Worm (Caenorhabditis elegans) whole organism, L1 larva: Measurements from ENCODE around the gene F08G5.3.

Experiments used
- C34B4.2 ChIP-seq: sonication (generic microtip); optimal IDR thresholded peaks from 2 replicates; lab custom pipeline; 2017; ENCODE audit warnings: mild to moderate bottlenecking, missing genetic modification characterization, missing compliant biosample characterization
- Y116A8C.19 ChIP-seq: sonication (generic microtip); optimal IDR thresholded peaks from 2 replicates; lab custom pipeline; 2016; ENCODE audit warnings: missing compliant biosample characterization, missing genetic modification characterization, borderline replicate concordance
- aha-1 ChIP-seq: fragments of 150-350 bp; optimal IDR thresholded peaks from 2 replicates; lab custom pipeline; 2014; ENCODE audit warnings: missing biosample characterization, missing genetic modification characterization
- alr-1 ChIP-seq: fragments of 200-800 bp; sonication (Bioruptor generic); optimal IDR thresholded peaks from 2 replicates; lab custom pipeline; 2018; ENCODE audit warnings: borderline replicate concordance, mild to moderate bottlenecking, missing genetic modification characterization, missing compliant biosample characterization
- blmp-1 ChIP-seq: fragments of 150-350 bp; optimal IDR thresholded peaks from 2 replicates; lab custom pipeline; 2014; ENCODE audit warnings: missing biosample characterization, missing genetic modification characterization
- ceh-8 ChIP-seq: fragments of 200-800 bp; sonication (Bioruptor generic); optimal IDR thresholded peaks from 2 replicates; lab custom pipeline; 2018; ENCODE audit warnings: mild to moderate bottlenecking, missing genetic modification characterization, moderate library complexity, missing compliant biosample characterization
- ceh-82 ChIP-seq, 3 experiments: fragments of 150-350 bp in 1 of 3; sonication (generic microtip) in 2 of 3; optimal IDR thresholded peaks; 2 replicates each; lab custom pipeline; 2014 to 2017; ENCODE audit warnings: missing biosample characterization in 3 of 3, missing genetic modification characterization in 3 of 3
- ceh-88 ChIP-seq: fragments of 200-800 bp; sonication (Bioruptor generic); IDR thresholded peaks from 2 replicates; pipeline ENCODE4 v1.3.6; 2022; ENCODE audit warnings: missing genetic modification characterization, missing compliant biosample characterization
- dpl-1 ChIP-seq, 3 experiments: fragments of 150-350 bp in 2 of 3; sonication (generic microtip) in 1 of 3; optimal IDR thresholded peaks; 2 replicates each; lab custom pipeline; 2014 to 2017; ENCODE audit warnings: missing biosample characterization in 3 of 3, missing genetic modification characterization in 3 of 3, missing genetic modification reagents in 3 of 3
- efl-1 ChIP-seq, 4 experiments: fragments of 150-350 bp; optimal IDR thresholded peaks in 3 of 4; peaks in 1 of 4; 1 replicate in 1 of 4; 2 replicates in 3 of 4; lab custom pipeline; 2014; ENCODE audit warnings: missing biosample characterization in 2 of 4, missing genetic modification characterization in 2 of 4, missing genetic modification reagents in 2 of 4
- efl-3 ChIP-seq: fragments of 200-800 bp; sonication (Bioruptor generic); optimal IDR thresholded peaks from 2 replicates; lab custom pipeline; 2018; ENCODE audit warnings: mild to moderate bottlenecking, missing genetic modification characterization, missing compliant biosample characterization
- egl-27 ChIP-seq, 2 experiments: fragments of 150-350 bp in 1 of 2; sonication (generic microtip); optimal IDR thresholded peaks; 3 replicates each; lab custom pipeline; 2017 to 2018; ENCODE audit warnings: missing biosample characterization in 2 of 2, missing genetic modification characterization in 2 of 2, missing genetic modification reagents in 2 of 2
- ets-5 ChIP-seq: fragments of 200-800 bp; sonication (Bioruptor generic); IDR thresholded peaks from 2 replicates; pipeline ENCODE4 v1.3.6; 2022; ENCODE audit warnings: missing genetic modification characterization, missing compliant biosample characterization
- fkh-4 ChIP-seq: sonication (generic microtip); optimal IDR thresholded peaks from 2 replicates; lab custom pipeline; 2016; ENCODE audit warnings: missing compliant biosample characterization, missing genetic modification characterization, borderline replicate concordance
- hlh-17 ChIP-seq: fragments of 200-800 bp; sonication (Bioruptor generic); optimal IDR thresholded peaks from 2 replicates; lab custom pipeline; 2018; ENCODE audit warnings: missing genetic modification characterization, mild to moderate bottlenecking, missing compliant biosample characterization, moderate library complexity, borderline replicate concordance
- hlh-4 ChIP-seq: sonication (generic microtip); optimal IDR thresholded peaks from 2 replicates; lab custom pipeline; 2016; ENCODE audit warnings: mild to moderate bottlenecking, missing genetic modification characterization, missing compliant biosample characterization
- hpl-2 ChIP-seq: fragments of 150-350 bp; optimal IDR thresholded peaks from 2 replicates; lab custom pipeline; 2014; ENCODE audit warnings: missing biosample characterization, missing genetic modification reagents, missing genetic modification characterization
- lin-13 ChIP-seq: fragments of 150-350 bp; optimal IDR thresholded peaks from 2 replicates; lab custom pipeline; 2014; ENCODE audit warnings: missing biosample characterization, missing genetic modification reagents, missing genetic modification characterization
- lin-14 ChIP-seq: fragments of 200-800 bp; sonication (Bioruptor generic); optimal IDR thresholded peaks from 2 replicates; lab custom pipeline; 2018; ENCODE audit warnings: mild to moderate bottlenecking, missing genetic modification characterization, moderate library complexity, missing compliant biosample characterization
- lir-3 ChIP-seq: sonication (generic microtip); optimal IDR thresholded peaks from 2 replicates; lab custom pipeline; 2016; ENCODE audit warnings: mild to moderate bottlenecking, missing genetic modification characterization, moderate library complexity, missing compliant biosample characterization; ENCODE audit not compliant: poor library complexity
- lsy-2 ChIP-seq, 2 experiments: fragments of 150-350 bp; optimal IDR thresholded peaks; 2 replicates each; lab custom pipeline; 2014; ENCODE audit warnings: missing biosample characterization in 2 of 2, missing genetic modification characterization in 2 of 2
- nhr-12 ChIP-seq: sonication (generic microtip); optimal IDR thresholded peaks from 2 replicates; lab custom pipeline; 2017; ENCODE audit warnings: missing biosample characterization, missing genetic modification characterization
- nhr-47 ChIP-seq: sonication (generic microtip); optimal IDR thresholded peaks from 2 replicates; lab custom pipeline; 2016; ENCODE audit warnings: mild to moderate bottlenecking, missing genetic modification characterization, moderate library complexity, missing compliant biosample characterization
- nhr-71 ChIP-seq: sonication (generic microtip); optimal IDR thresholded peaks from 2 replicates; lab custom pipeline; 2016; ENCODE audit warnings: mild to moderate bottlenecking, missing genetic modification characterization, moderate library complexity, missing compliant biosample characterization
- rnt-1 ChIP-seq: sonication (generic microtip); optimal IDR thresholded peaks from 2 replicates; lab custom pipeline; 2016; ENCODE audit warnings: mild to moderate bottlenecking, missing genetic modification characterization, moderate library complexity, missing compliant biosample characterization
- skn-1 ChIP-seq: fragments of 150-350 bp; optimal IDR thresholded peaks from 2 replicates; lab custom pipeline; 2014; ENCODE audit warnings: missing biosample characterization, missing genetic modification characterization
- sox-4 ChIP-seq: sonication (generic microtip); optimal IDR thresholded peaks from 2 replicates; lab custom pipeline; 2016; ENCODE audit warnings: missing genetic modification characterization, missing compliant biosample characterization
- sup-37 ChIP-seq: fragments of 200-800 bp; sonication (Bioruptor generic); optimal IDR thresholded peaks from 2 replicates; lab custom pipeline; 2018; ENCODE audit warnings: mild to moderate bottlenecking, missing genetic modification characterization, missing compliant biosample characterization
- tbx-2 ChIP-seq: sonication (generic microtip); optimal IDR thresholded peaks from 2 replicates; lab custom pipeline; 2016; ENCODE audit warnings: missing genetic modification characterization, missing compliant biosample characterization
- tlp-1 ChIP-seq: fragments of 150-350 bp; optimal IDR thresholded peaks from 2 replicates; lab custom pipeline; 2014; ENCODE audit warnings: missing biosample characterization, missing genetic modification characterization
- unc-130 ChIP-seq: fragments of 150-350 bp; optimal IDR thresholded peaks from 2 replicates; lab custom pipeline; 2017; ENCODE audit warnings: missing biosample characterization, missing genetic modification characterization, inconsistent platforms
- unc-30 ChIP-seq: sonication (generic microtip); optimal IDR thresholded peaks from 2 replicates; lab custom pipeline; 2017; ENCODE audit warnings: missing biosample characterization, missing genetic modification characterization
- unc-62 ChIP-seq: fragments of 150-350 bp; optimal IDR thresholded peaks from 2 replicates; lab custom pipeline; 2014; ENCODE audit warnings: missing biosample characterization, missing genetic modification reagents, missing genetic modification characterization
- unc-86 ChIP-seq: sonication (generic microtip); optimal IDR thresholded peaks from 2 replicates; lab custom pipeline; 2016; ENCODE audit warnings: missing genetic modification characterization, missing compliant biosample characterization

Gene F08G5.3

ce11 chrIV:12435442-12435841 lies 18.1 kb upstream of the F08G5.3 start, which contains the start of gene irg-4 (continued):
- TF ChIP-seq egl-27 (tag; optimal IDR thresholded peaks at IDR 0.05; lab: Kevin White, UChicago) (no peak), hlh-17 (GFP tag; lab: Kevin White, UChicago) (no peak), unc-86 (tag; lab: Kevin White, UChicago) (no peak), hpl-2 (GFP tag; lab: Kevin White, UChicago) (no peak), tlp-1 (tag; lab: Kevin White, UChicago) (peak; percentile 88), nhr-12 (tag; lab: Kevin White, UChicago) (no peak)

ce11 chrIV:12432340-12432739 lies 15.0 kb upstream of the F08G5.3 start, which contains the start of gene clec-184:
Gene clec-184, plus strand, starts transcription at chrIV:12432640.
- TF ChIP-seq fkh-4 (no peak), lin-13 (GFP tag; lab: Kevin White, UChicago) (no peak)
- TF ChIP-seq, all 84 proteins: peak for 0

ce11 chrIV:12431755-12432154 lies 14.4 kb upstream of the F08G5.3 start:
- TF ChIP-seq aha-1 (no peak), efl-1 (optimal IDR thresholded peaks at IDR 0.05; lab: Kevin White, UChicago) (no peak), efl-1 (GFP tag; optimal IDR thresholded peaks at IDR 0.05 in 1 of 2; lab: Kevin White, UChicago) (peak in 1 of 2 experiments; percentile 3)

ce11 chrIV:12429504-12429903 lies 12.1 kb upstream of the F08G5.3 start:
- TF ChIP-seq lsy-2 (tag; optimal IDR thresholded peaks at IDR 0.05; lab: Kevin White, UChicago) (no peak), ceh-82 (tag; optimal IDR thresholded peaks at IDR 0.05; lab: Kevin White, UChicago) (no peak), sup-37 (no peak), ets-5 (GFP tag; lab: Robert Waterston, UW) (no peak), unc-130 (no peak), hlh-4 (no peak), tbx-2 (tag; lab: Kevin White, UChicago) (no peak), blmp-1 (tag; lab: Kevin White, UChicago) (peak; percentile 13)

- no peak for TF ChIP-seq unc-130
- no peak for TF ChIP-seq alr-1
- no peak for TF ChIP-seq fkh-4
- no peak for TF ChIP-seq rnt-1
- no peak for TF ChIP-seq nhr-47 (tag; lab: Kevin White, UChicago)
- no peak for TF ChIP-seq ceh-88 (GFP tag; lab: Robert Waterston, UW)
- TF ChIP-seq lin-14, result no peak
- TF ChIP-seq dpl-1 (GFP tag; optimal IDR thresholded peaks at IDR 0.05; lab: Kevin White, UChicago), result no peak
- TF ChIP-seq hlh-4, result no peak
- TF ChIP-seq unc-62 (GFP tag; lab: Kevin White, UChicago), result no peak
- TF ChIP-seq sox-4 (tag; lab: Kevin White, UChicago), result no peak
- TF ChIP-seq tbx-2 (tag; lab: Kevin White, UChicago), result no peak
- TF ChIP-seq efl-3 (GFP tag; lab: Kevin White, UChicago), result no peak
- TF ChIP-seq ceh-8 (GFP tag; lab: Kevin White, UChicago), result no peak
- no peak for TF ChIP-seq Y116A8C.19 (tag; lab: Kevin White, UChicago)
- no peak for TF ChIP-seq egl-27 (tag; optimal IDR thresholded peaks at IDR 0.05; lab: Kevin White, UChicago)
These were observed 11.1 kb upstream of the F08G5.3 start, which contains the start of gene col-130 for ce11 chrIV:12428467-12428866. Gene col-130, minus strand, starts transcription at chrIV:12428516.

ce11 chrIV:12427687-12428284 lies 10.4 kb upstream of the F08G5.3 start:
- no peak for TF ChIP-seq nhr-71 (tag; lab: Kevin White, UChicago)
- no peak for TF ChIP-seq lir-3 (tag; lab: Kevin White, UChicago)
- TF ChIP-seq skn-1 (tag; lab: Kevin White, UChicago), result no peak
- no peak for TF ChIP-seq C34B4.2 (tag; lab: Kevin White, UChicago)
- TF ChIP-seq unc-30 (tag; lab: Kevin White, UChicago), result no peak
- peak; percentile 48 for TF ChIP-seq ceh-8 (GFP tag; lab: Kevin White, UChicago)
